Fruit fly (Drosophila melanogaster): Measurements from ENCODE around the gene CG32277.

Gene CG32277

dm6 chr3L:3197464-3197863 is 7.8 kb downstream of the CG32277 start, which contains the start of gene CG14966 (continued):
- TF ChIP-seq hkb (optimal IDR thresholded peaks at IDR 0.05) (no peak), hkb (GFP tag; IDR thresholded peaks at IDR 0.05) (no peak), gsb-n (tag; optimal IDR thresholded peaks at IDR 0.05) (no peak), CG13296 (GFP tag; optimal IDR thresholded peaks at IDR 0.05) (no peak), CG16779 (GFP tag; IDR thresholded peaks at IDR 0.05) (no peak), dati (GFP tag; IDR thresholded peaks at IDR 0.05) (no peak), seq (GFP tag; IDR thresholded peaks at IDR 0.05) (no peak), CG11723 (GFP tag; optimal IDR thresholded peaks at IDR 0.05) (no peak), CG14667 (GFP tag; IDR thresholded peaks at IDR 0.05) (no peak), CG8388 (GFP tag; optimal IDR thresholded peaks at IDR 0.05) (no peak), CG33557 (GFP tag; optimal IDR thresholded peaks at IDR 0.05) (no peak), CG17612 (GFP tag; IDR thresholded peaks at IDR 0.05) (no peak), Xbp1 (GFP tag; optimal IDR thresholded peaks at IDR 0.05) (peak; percentile 52), Hmr (GFP tag; optimal IDR thresholded peaks at IDR 0.05) (peak; percentile 27), NC2α (GFP tag; optimal IDR thresholded peaks at IDR 0.05) (no peak), cg (GFP tag; optimal IDR thresholded peaks at IDR 0.05) (no peak), sd (tag; optimal IDR thresholded peaks at IDR 0.05) (peak; percentile 82), klu (GFP tag; IDR thresholded peaks at IDR 0.05) (no peak), ato (GFP tag; IDR thresholded peaks at IDR 0.05; ENCODE audit: partially characterized antibody) (peak; percentile 56), gfzf (GFP tag; optimal IDR thresholded peaks at IDR 0.05) (peak; percentile 42), CG15696 (tag; optimal IDR thresholded peaks at IDR 0.05) (no peak), Meics (GFP tag; optimal IDR thresholded peaks at IDR 0.05) (peak; percentile 38), vfl (GFP tag; optimal IDR thresholded peaks at IDR 0.05) (peak; percentile 28), CG10366 (GFP tag; IDR thresholded peaks at IDR 0.05) (no peak), CG8478 (optimal IDR thresholded peaks at IDR 0.05) (no peak), HLHmδ (GFP tag; optimal IDR thresholded peaks at IDR 0.05) (no peak), row (GFP tag; IDR thresholded peaks at IDR 0.05) (peak; percentile 85), NK7.1 (GFP tag; optimal IDR thresholded peaks at IDR 0.05) (no peak), gce (GFP tag; IDR thresholded peaks at IDR 0.05) (no peak), Dek (tag; optimal IDR thresholded peaks at IDR 0.05) (peak; percentile 53), CG14710 (tag; optimal IDR thresholded peaks at IDR 0.05) (peak; percentile 57), vvl (GFP tag; IDR thresholded peaks at IDR 0.05) (peak; percentile 40; the same call in 1 of the 2 replicates), CG11696 (GFP tag; IDR thresholded peaks at IDR 0.05) (no peak), Ets97D (GFP tag; optimal IDR thresholded peaks at IDR 0.05) (peak; percentile 67), CG4820 (GFP tag; optimal IDR thresholded peaks at IDR 0.05) (no peak), CG11695 (GFP tag; IDR thresholded peaks at IDR 0.05) (no peak), CG15269 (tag; optimal IDR thresholded peaks at IDR 0.05) (peak; percentile 12), p53 (GFP tag; optimal IDR thresholded peaks at IDR 0.05) (peak; percentile 11), Hr51 (GFP tag; optimal IDR thresholded peaks at IDR 0.05) (no peak), chif (GFP tag; optimal IDR thresholded peaks at IDR 0.05) (peak in 1 of 2 experiments; percentile 11), CG12236 (GFP tag; optimal IDR thresholded peaks at IDR 0.05) (no peak), Deaf1 (tag; optimal IDR thresholded peaks at IDR 0.05) (peak; percentile 0), slou (GFP tag; optimal IDR thresholded peaks at IDR 0.05) (no peak), peb (GFP tag; IDR thresholded peaks at IDR 0.05) (no peak), esg (GFP tag; conservative IDR thresholded peaks at IDR 0.05) (no peak), ranshi (GFP tag; IDR thresholded peaks at IDR 0.05) (no peak), CG34422 (GFP tag; IDR thresholded peaks at IDR 0.05) (peak; percentile 87; the same call in 2 of the 3 replicates), Vsx1 (GFP tag; optimal IDR thresholded peaks at IDR 0.05) (no peak), CG8089 (GFP tag; optimal IDR thresholded peaks at IDR 0.05) (no peak), br (optimal IDR thresholded peaks at IDR 0.05) (no peak), ems (GFP tag; optimal IDR thresholded peaks at IDR 0.05) (no peak), pita (GFP tag; optimal IDR thresholded peaks at IDR 0.05) (no peak), odd (GFP tag; optimal IDR thresholded peaks at IDR 0.05) (no peak)

Data from whole organism, embryonic.